Worm (Caenorhabditis elegans): ENCODE measurements around the gene R52.6.
A peak's percentile ranks its signal among the peaks of the same experiment; 100 is the strongest.

R52.6 gene

ce11 chrII:2122091-2122490 is 9.2 kb upstream of the R52.6 start, which contains the start of gene math-37:
Gene math-37, minus strand, starts transcription at chrII:2122191.
- TF ChIP-seq ztf-25 (GFP tag; IDR thresholded peaks at IDR 0.05) (no peak), F22D6.2 (tag; optimal IDR thresholded peaks at IDR 0.05) (no peak), lin-35 (GFP tag; optimal IDR thresholded peaks at IDR 0.05) (no peak), K12H6.12 (tag; optimal IDR thresholded peaks at IDR 0.05) (no peak), cebp-1 (GFP tag; IDR thresholded peaks at IDR 0.05) (no peak), cebp-1 (tag; optimal IDR thresholded peaks at IDR 0.05) (no peak), atf-7 (tag; optimal IDR thresholded peaks at IDR 0.05) (no peak)

ce11 chrII:2116794-2117193 is 3.9 kb upstream of the R52.6 start, which contains the start of gene srh-195:
Gene srh-195, minus strand, starts transcription at chrII:2116894.
- no peak for TF ChIP-seq Y79H2A.3 (GFP tag; conservative IDR thresholded peaks at IDR 0.05)
- no peak for TF ChIP-seq B0261.1 (tag; optimal IDR thresholded peaks at IDR 0.05)
- TF ChIP-seq mes-4 (tag; optimal IDR thresholded peaks at IDR 0.05): no peak
- TF ChIP-seq madf-10 (tag; optimal IDR thresholded peaks at IDR 0.05): no peak
- TF ChIP-seq lin-35 (GFP tag; optimal IDR thresholded peaks at IDR 0.05): no peak
- TF ChIP-seq rcor-1 (GFP tag; IDR thresholded peaks at IDR 0.05): no peak
- no peak for TF ChIP-seq C06A6.2 (GFP tag; conservative IDR thresholded peaks at IDR 0.05)
- no peak for TF ChIP-seq bed-2 (GFP tag; IDR thresholded peaks at IDR 0.05)
- no peak for TF ChIP-seq dpl-1 (GFP tag; optimal IDR thresholded peaks at IDR 0.05)
- no peak for TF ChIP-seq attf-3 (GFP tag; conservative IDR thresholded peaks at IDR 0.05)
- TF ChIP-seq mcd-1 (GFP tag; IDR thresholded peaks at IDR 0.05): no peak
- no peak for TF ChIP-seq ceh-91 (GFP tag; IDR thresholded peaks at IDR 0.05)

- TF ChIP-seq Y56A3A.18 (GFP tag; IDR thresholded peaks at IDR 0.05): no peak
- TF ChIP-seq F55B11.4 (tag; optimal IDR thresholded peaks at IDR 0.05; ENCODE audit: borderline replicate concordance, insufficient read depth): no peak
- no peak for TF ChIP-seq akir-1 (GFP tag; optimal IDR thresholded peaks at IDR 0.05)
- no peak for TF ChIP-seq dpff-1 (tag; optimal IDR thresholded peaks at IDR 0.05)
- TF ChIP-seq B0336.3 (GFP tag; IDR thresholded peaks at IDR 0.05): no peak
- TF ChIP-seq T26A5.8 (tag; optimal IDR thresholded peaks at IDR 0.05): no peak
- no peak for TF ChIP-seq hmg-1.2 (GFP tag; IDR thresholded peaks at IDR 0.05)
- TF ChIP-seq snpc-1.1 (tag; optimal IDR thresholded peaks at IDR 0.05; ENCODE audit: insufficient read depth): no peak
- TF ChIP-seq chd-7 (tag; optimal IDR thresholded peaks at IDR 0.05): no peak
- no peak for TF ChIP-seq tbx-9 (tag; optimal IDR thresholded peaks at IDR 0.05; ENCODE audit: borderline replicate concordance)
- TF ChIP-seq bed-1 (GFP tag; IDR thresholded peaks at IDR 0.05): no peak
- TF ChIP-seq lir-1 (GFP tag; conservative IDR thresholded peaks at IDR 0.05): no peak
- TF ChIP-seq cebp-1 (GFP tag; IDR thresholded peaks at IDR 0.05): no peak
- no peak for TF ChIP-seq cebp-1 (tag; optimal IDR thresholded peaks at IDR 0.05)
- no peak for TF ChIP-seq nfya-1 (tag; optimal IDR thresholded peaks at IDR 0.05; ENCODE audit: borderline replicate concordance, insufficient read depth)
- no peak for TF ChIP-seq him-1 (tag; optimal IDR thresholded peaks at IDR 0.05)
These were observed 1.6 kb upstream of the R52.6 start for ce11 chrII:2114488-2114887.

ce11 chrII:2109943-2110342 is 2.9 kb downstream of the R52.6 start, which contains the start of gene R52.5:
Gene R52.5, minus strand, starts transcription at chrII:2110043.
- TF ChIP-seq ama-1 (optimal IDR thresholded peaks at IDR 0.05) (no peak), ama-1 (GFP tag; optimal IDR thresholded peaks at IDR 0.05) (no peak), him-1 (tag; optimal IDR thresholded peaks at IDR 0.05) (peak; percentile 52)

- TF ChIP-seq D2030.7 (GFP tag; IDR thresholded peaks at IDR 0.05) (no peak), snpc-1.3 (tag; optimal IDR thresholded peaks at IDR 0.05; ENCODE audit: insufficient read depth) (no peak), ztf-18 (tag; optimal IDR thresholded peaks at IDR 0.05) (no peak), madf-8 (GFP tag; conservative IDR thresholded peaks at IDR 0.05) (no peak), B0035.1 (tag; optimal IDR thresholded peaks at IDR 0.05) (no peak), unc-130 (GFP tag; optimal IDR thresholded peaks at IDR 0.05) (no peak), nfya-2 (GFP tag; IDR thresholded peaks at IDR 0.05) (no peak), F22D6.2 (tag; optimal IDR thresholded peaks at IDR 0.05) (no peak), aptf-3 (GFP tag; IDR thresholded peaks at IDR 0.05) (no peak), unc-62 (GFP tag; optimal IDR thresholded peaks at IDR 0.05) (no peak), K12H6.12 (tag; optimal IDR thresholded peaks at IDR 0.05) (no peak), attf-5 (GFP tag; optimal IDR thresholded peaks at IDR 0.05) (no peak), mcd-1 (GFP tag; IDR thresholded peaks at IDR 0.05) (no peak)
These were observed 4.6 kb downstream of the R52.6 start, which contains the start of gene R52.4 for ce11 chrII:2108295-2108694. Gene R52.4, minus strand, starts transcription at chrII:2108395.
